Worm (Caenorhabditis elegans): Measurements from ENCODE around the gene T05H10.4.

DNA sequence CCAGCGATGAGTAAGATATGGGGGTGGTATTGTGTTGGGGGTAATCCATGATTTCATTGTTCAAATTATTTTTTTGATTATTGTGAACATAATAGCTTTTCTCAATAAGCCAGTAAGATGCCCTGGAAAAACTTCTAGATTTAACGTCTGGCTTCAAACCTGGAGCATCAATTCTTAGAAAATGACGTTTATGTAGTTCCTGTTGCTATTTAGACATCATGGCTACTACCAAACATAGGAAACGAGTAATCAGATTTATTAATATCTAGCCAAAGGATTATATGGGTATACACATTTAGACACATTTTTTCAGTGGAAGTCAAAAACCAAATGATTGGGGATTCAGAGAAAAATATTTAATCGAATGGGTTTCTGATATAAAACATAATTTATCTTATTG, 6.6 kb downstream of the T05H10.4 start:
- TF ChIP-seq ces-1 (GFP tag; optimal IDR thresholded peaks at IDR 0.05) = no peak
- no peak for TF ChIP-seq nhr-77 (tag; optimal IDR thresholded peaks at IDR 0.05)
- TF ChIP-seq snu-23 (GFP tag; optimal IDR thresholded peaks at IDR 0.05) = no peak
- TF ChIP-seq lin-15B (tag; optimal IDR thresholded peaks at IDR 0.05) = no peak
- no peak for TF ChIP-seq skn-1 (tag; optimal IDR thresholded peaks at IDR 0.05)
- TF ChIP-seq ceh-88 (GFP tag; IDR thresholded peaks at IDR 0.05) = no peak
- no peak for TF ChIP-seq unc-130 (tag; optimal IDR thresholded peaks at IDR 0.05)
- TF ChIP-seq lsy-2 (tag; optimal IDR thresholded peaks at IDR 0.05) = no peak
- no peak for TF ChIP-seq hlh-17 (GFP tag; optimal IDR thresholded peaks at IDR 0.05; ENCODE audit: borderline replicate concordance)

All from whole organism, L1 larva.